Fruit fly (Drosophila melanogaster) S2 (cell line): ENCODE measurements around the gene Sptz.

Source experiments
- CG8478 ChIP-seq: fragments of >200 bp; optimal IDR thresholded peaks from 2 replicates; lab custom pipeline; 2018
- CTCF ChIP-seq, 2 experiments: fragments of >200 bp; optimal IDR thresholded peaks; 2 replicates each; lab custom pipeline; 2018

dm6 chr3R:11454210-11454904, 32.5 kb downstream of the Sptz start:
- TF ChIP-seq CTCF (optimal IDR thresholded peaks at IDR 0.05; lab: Kevin White, UChicago) = no peak
- TF ChIP-seq CG8478 = no peak
